Fruit fly (Drosophila melanogaster): Measurements from ENCODE around the gene CG10214.
A peak's percentile ranks its signal among the peaks of the same experiment; 100 is the strongest.

CG10214 gene

dm6 chr3R:23788406-23789021, 21.2 kb upstream of the CG10214 start (continued):
- TF ChIP-seq lz (GFP tag; optimal IDR thresholded peaks at IDR 0.05) (peak; percentile 51), Lpt (GFP tag; optimal IDR thresholded peaks at IDR 0.05) (peak; percentile 39), Hr4 (GFP tag; optimal IDR thresholded peaks at IDR 0.05) (peak; percentile 72), CG31627 (GFP tag; optimal IDR thresholded peaks at IDR 0.05) (peak; percentile 54), CG3919 (GFP tag; optimal IDR thresholded peaks at IDR 0.05) (peak; percentile 70), dac (GFP tag; optimal IDR thresholded peaks at IDR 0.05) (peak; percentile 61), CG9139 (GFP tag; optimal IDR thresholded peaks at IDR 0.05) (peak; percentile 40), fkh (GFP tag; optimal IDR thresholded peaks at IDR 0.05) (no peak), fd85E (GFP tag; optimal IDR thresholded peaks at IDR 0.05) (no peak), Met (GFP tag; optimal IDR thresholded peaks at IDR 0.05) (peak; percentile 71), CG6854 (GFP tag; optimal IDR thresholded peaks at IDR 0.05) (peak; percentile 58), esn (GFP tag; optimal IDR thresholded peaks at IDR 0.05) (peak; percentile 73), CG8319 (GFP tag; optimal IDR thresholded peaks at IDR 0.05) (no peak), CG34406 (GFP tag; optimal IDR thresholded peaks at IDR 0.05) (peak; percentile 63), Smox (GFP tag; optimal IDR thresholded peaks at IDR 0.05) (peak; percentile 56), Hr39 (GFP tag; optimal IDR thresholded peaks at IDR 0.05) (peak; percentile 60), CG11762 (GFP tag; optimal IDR thresholded peaks at IDR 0.05; ENCODE audit: insufficient read depth) (peak; percentile 67), svp (GFP tag) (peak; percentile 94), Sox14 (GFP tag; optimal IDR thresholded peaks at IDR 0.05) (peak; percentile 75), vri (GFP tag; optimal IDR thresholded peaks at IDR 0.05) (no peak), CG32006 (GFP tag; optimal IDR thresholded peaks at IDR 0.05) (peak; percentile 88), CG6792 (GFP tag; optimal IDR thresholded peaks at IDR 0.05) (peak; percentile 63)

dm6 chr3R:23787632-23787960, 20.3 kb upstream of the CG10214 start:
- peak; percentile 29 for TF ChIP-seq dsx (GFP tag; optimal IDR thresholded peaks at IDR 0.05; ENCODE audit: poor library complexity, severe bottlenecking)
- TF ChIP-seq CG9139 (GFP tag; optimal IDR thresholded peaks at IDR 0.05), result peak; percentile 7
- no peak for TF ChIP-seq CG16779 (tag; optimal IDR thresholded peaks at IDR 0.05)
- no peak for TF ChIP-seq CG8632 (GFP tag; optimal IDR thresholded peaks at IDR 0.05)
- TF ChIP-seq Hr4 (GFP tag; optimal IDR thresholded peaks at IDR 0.05), result no peak

dm6 chr3R:23786768-23787631, 19.7 kb upstream of the CG10214 start:
- TF ChIP-seq ss (GFP tag; optimal IDR thresholded peaks at IDR 0.05) (peak; percentile 1 to 88), Ets96B (tag; optimal IDR thresholded peaks at IDR 0.05) (peak; percentile 47), CG6276 (GFP tag; optimal IDR thresholded peaks at IDR 0.05) (peak; percentile 46), CG6792 (GFP tag; optimal IDR thresholded peaks at IDR 0.05) (no peak), CG1621 (tag; optimal IDR thresholded peaks at IDR 0.05) (peak; percentile 18), Hr39 (GFP tag; optimal IDR thresholded peaks at IDR 0.05) (no peak), svp (GFP tag) (no peak), CG7368 (GFP tag; optimal IDR thresholded peaks at IDR 0.05) (peak; percentile 65), CG11902 (GFP tag; optimal IDR thresholded peaks at IDR 0.05) (no peak), vri (GFP tag; optimal IDR thresholded peaks at IDR 0.05) (no peak), cyc (GFP tag; optimal IDR thresholded peaks at IDR 0.05) (peak; percentile 29), OdsH (GFP tag; optimal IDR thresholded peaks at IDR 0.05) (peak; percentile 24), spab (GFP tag; optimal IDR thresholded peaks at IDR 0.05) (peak; percentile 35), net (GFP tag; optimal IDR thresholded peaks at IDR 0.05) (peak; percentile 44), achi (GFP tag; optimal IDR thresholded peaks at IDR 0.05) (peak; percentile 32), Eip93F (GFP tag; optimal IDR thresholded peaks at IDR 0.05) (no peak), CG15336 (GFP tag; IDR thresholded peaks at IDR 0.05) (peak; percentile 13; the same call in 1 of the 2 replicates), Gug (GFP tag; IDR thresholded peaks at IDR 0.05) (peak; percentile 71), CG34406 (GFP tag; optimal IDR thresholded peaks at IDR 0.05) (no peak), eg (GFP tag; IDR thresholded peaks at IDR 0.05) (peak; percentile 73), CG11762 (GFP tag; optimal IDR thresholded peaks at IDR 0.05; ENCODE audit: insufficient read depth) (peak; percentile 20), CG8319 (GFP tag; optimal IDR thresholded peaks at IDR 0.05) (no peak), Lpt (GFP tag; optimal IDR thresholded peaks at IDR 0.05) (no peak), CG8632 (GFP tag; optimal IDR thresholded peaks at IDR 0.05) (no peak), acj6 (GFP tag; optimal IDR thresholded peaks at IDR 0.05) (peak; percentile 32), Sox15 (GFP tag; optimal IDR thresholded peaks at IDR 0.05) (no peak), fkh (GFP tag; optimal IDR thresholded peaks at IDR 0.05) (no peak), CG11294 (GFP tag; IDR thresholded peaks at IDR 0.05) (peak; percentile 49; the same call in 1 of the 2 replicates), Met (GFP tag; optimal IDR thresholded peaks at IDR 0.05) (peak; percentile 23), Sox14 (GFP tag; optimal IDR thresholded peaks at IDR 0.05) (peak; percentile 20), pdm3 (GFP tag; optimal IDR thresholded peaks at IDR 0.05) (peak; percentile 12), esn (GFP tag; optimal IDR thresholded peaks at IDR 0.05) (no peak), fd85E (GFP tag; optimal IDR thresholded peaks at IDR 0.05) (no peak)
